Worm (Caenorhabditis elegans) whole organism, L1 larva: ENCODE results near the gene Y38H6A.3.
A peak's percentile ranks its signal among the peaks of the same experiment; 100 is the strongest.

Source experiments
- aha-1 ChIP-seq: fragments of 150-350 bp; optimal IDR thresholded peaks from 2 replicates; lab custom pipeline; 2014; ENCODE audit warnings: missing biosample characterization, missing genetic modification characterization
- aly-2 ChIP-seq: fragments of 150-350 bp; optimal IDR thresholded peaks from 2 replicates; lab custom pipeline; 2014; ENCODE audit warnings: missing biosample characterization, missing genetic modification characterization
- ama-1 ChIP-seq: fragments of 150-350 bp; optimal IDR thresholded peaks from 2 replicates; lab custom pipeline; 2014
- blmp-1 ChIP-seq: fragments of 150-350 bp; optimal IDR thresholded peaks from 2 replicates; lab custom pipeline; 2014; ENCODE audit warnings: missing biosample characterization, missing genetic modification characterization
- ceh-8 ChIP-seq: fragments of 200-800 bp; sonication (Bioruptor generic); optimal IDR thresholded peaks from 2 replicates; lab custom pipeline; 2018; ENCODE audit warnings: mild to moderate bottlenecking, missing genetic modification characterization, moderate library complexity, missing compliant biosample characterization
- ceh-82 ChIP-seq, 3 experiments: fragments of 150-350 bp in 1 of 3; sonication (generic microtip) in 2 of 3; optimal IDR thresholded peaks; 2 replicates each; lab custom pipeline; 2014 to 2017; ENCODE audit warnings: missing biosample characterization in 3 of 3, missing genetic modification characterization in 3 of 3
- ceh-90 ChIP-seq: sonication (generic microtip); optimal IDR thresholded peaks from 2 replicates; lab custom pipeline; 2016; ENCODE audit warnings: missing genetic modification characterization, missing compliant biosample characterization
- dpl-1 ChIP-seq, 3 experiments: fragments of 150-350 bp in 2 of 3; sonication (generic microtip) in 1 of 3; optimal IDR thresholded peaks; 2 replicates each; lab custom pipeline; 2014 to 2017; ENCODE audit warnings: missing biosample characterization in 3 of 3, missing genetic modification characterization in 3 of 3, missing genetic modification reagents in 3 of 3
- dsc-1 ChIP-seq: sonication (generic microtip); optimal IDR thresholded peaks from 2 replicates; lab custom pipeline; 2016; ENCODE audit warnings: mild to moderate bottlenecking, missing genetic modification characterization, missing compliant biosample characterization
- efl-1 ChIP-seq, 4 experiments: fragments of 150-350 bp; optimal IDR thresholded peaks in 3 of 4; peaks in 1 of 4; 1 replicate in 1 of 4; 2 replicates in 3 of 4; lab custom pipeline; 2014; ENCODE audit warnings: missing biosample characterization in 2 of 4, missing genetic modification characterization in 2 of 4, missing genetic modification reagents in 2 of 4
- egl-13 ChIP-seq: sonication (generic microtip); optimal IDR thresholded peaks from 2 replicates; lab custom pipeline; 2016; ENCODE audit warnings: missing genotype, missing genetic modification reagents, missing genetic modification characterization, missing compliant biosample characterization
- egl-27 ChIP-seq, 2 experiments: fragments of 150-350 bp in 1 of 2; sonication (generic microtip); optimal IDR thresholded peaks; 3 replicates each; lab custom pipeline; 2017 to 2018; ENCODE audit warnings: missing biosample characterization in 2 of 2, missing genetic modification characterization in 2 of 2, missing genetic modification reagents in 2 of 2
- elt-3 ChIP-seq, 6 experiments: fragments of 150-350 bp in 1 of 6; sonication (generic microtip); optimal IDR thresholded peaks; 2 replicates each; lab custom pipeline; 2017 to 2018; ENCODE audit warnings: missing biosample characterization in 6 of 6, missing genetic modification characterization in 6 of 6, inconsistent platforms in 1 of 6
- ets-5 ChIP-seq: fragments of 200-800 bp; sonication (Bioruptor generic); IDR thresholded peaks from 2 replicates; pipeline ENCODE4 v1.3.6; 2022; ENCODE audit warnings: missing genetic modification characterization, missing compliant biosample characterization
- fkh-10 ChIP-seq: sonication (generic microtip); optimal IDR thresholded peaks from 2 replicates; lab custom pipeline; 2017; ENCODE audit warnings: missing biosample characterization, missing genetic modification reagents, missing genetic modification characterization
- fkh-4 ChIP-seq: sonication (generic microtip); optimal IDR thresholded peaks from 2 replicates; lab custom pipeline; 2016; ENCODE audit warnings: missing compliant biosample characterization, missing genetic modification characterization, borderline replicate concordance
- fkh-8 ChIP-seq: sonication (generic microtip); optimal IDR thresholded peaks from 2 replicates; lab custom pipeline; 2016; ENCODE audit warnings: mild to moderate bottlenecking, missing genetic modification characterization, missing compliant biosample characterization
- grh-1 ChIP-seq: fragments of 200-800 bp; sonication (Bioruptor generic); IDR thresholded peaks from 2 replicates; pipeline ENCODE4 v1.3.6; 2022; ENCODE audit warnings: missing genetic modification reagents, missing genetic modification characterization, missing compliant biosample characterization
- hlh-17 ChIP-seq: fragments of 200-800 bp; sonication (Bioruptor generic); optimal IDR thresholded peaks from 2 replicates; lab custom pipeline; 2018; ENCODE audit warnings: missing genetic modification characterization, mild to moderate bottlenecking, missing compliant biosample characterization, moderate library complexity, borderline replicate concordance
- isw-1 ChIP-seq: fragments of 200-800 bp; sonication (Bioruptor generic); IDR thresholded peaks from 2 replicates; pipeline ENCODE4 v1.3.6; 2022; ENCODE audit warnings: missing genetic modification characterization, missing compliant biosample characterization
- jun-1 ChIP-seq: fragments of 150-350 bp; optimal IDR thresholded peaks from 2 replicates; lab custom pipeline; 2014; ENCODE audit warnings: missing biosample characterization, missing genetic modification reagents, missing genetic modification characterization
- lin-13 ChIP-seq: fragments of 150-350 bp; optimal IDR thresholded peaks from 2 replicates; lab custom pipeline; 2014; ENCODE audit warnings: missing biosample characterization, missing genetic modification reagents, missing genetic modification characterization
- lin-35 ChIP-seq, 2 experiments: fragments of 150-350 bp; optimal IDR thresholded peaks; 2 replicates each; lab custom pipeline; 2014; ENCODE audit warnings: missing biosample characterization in 2 of 2, missing genetic modification characterization in 2 of 2, missing genetic modification reagents in 2 of 2
- lir-3 ChIP-seq: sonication (generic microtip); optimal IDR thresholded peaks from 2 replicates; lab custom pipeline; 2016; ENCODE audit warnings: mild to moderate bottlenecking, missing genetic modification characterization, moderate library complexity, missing compliant biosample characterization; ENCODE audit not compliant: poor library complexity
- lsy-2 ChIP-seq, 2 experiments: fragments of 150-350 bp; optimal IDR thresholded peaks; 2 replicates each; lab custom pipeline; 2014; ENCODE audit warnings: missing biosample characterization in 2 of 2, missing genetic modification characterization in 2 of 2
- mab-9 ChIP-seq: fragments of 200-800 bp; sonication (Bioruptor generic); IDR thresholded peaks from 2 replicates; pipeline ENCODE4 v1.3.6; 2022; ENCODE audit warnings: missing genetic modification reagents, missing genetic modification characterization, missing compliant biosample characterization
- mdl-1 ChIP-seq, 2 experiments: fragments of 150-350 bp; optimal IDR thresholded peaks; 2 replicates each; lab custom pipeline; 2014 to 2017; ENCODE audit warnings: missing biosample characterization in 2 of 2, missing genetic modification characterization in 2 of 2, inconsistent platforms in 1 of 2
- mep-1 ChIP-seq: fragments of 150-350 bp; optimal IDR thresholded peaks from 2 replicates; lab custom pipeline; 2014; ENCODE audit warnings: missing biosample characterization, missing genetic modification characterization
- nhr-11 ChIP-seq: fragments of 150-350 bp; optimal IDR thresholded peaks from 2 replicates; lab custom pipeline; 2014; ENCODE audit warnings: missing biosample characterization, missing genetic modification characterization
- nhr-19 ChIP-seq: fragments of 200-800 bp; sonication (Bioruptor generic); conservative IDR thresholded peaks from 2 replicates; pipeline ENCODE4 v1.3.6; 2022; ENCODE audit warnings: missing genetic modification characterization, missing compliant biosample characterization
- nhr-20 ChIP-seq: sonication (generic microtip); optimal IDR thresholded peaks from 2 replicates; lab custom pipeline; 2016; ENCODE audit warnings: mild to moderate bottlenecking, missing genetic modification characterization, missing compliant biosample characterization
- nhr-237 ChIP-seq: fragments of 150-350 bp; optimal IDR thresholded peaks from 2 replicates; lab custom pipeline; 2014; ENCODE audit warnings: missing biosample characterization, missing genetic modification characterization
- nhr-76 ChIP-seq: sonication (generic microtip); optimal IDR thresholded peaks from 2 replicates; lab custom pipeline; 2017; ENCODE audit warnings: missing biosample characterization, missing genetic modification characterization
- nhr-77 ChIP-seq: fragments of 150-350 bp; optimal IDR thresholded peaks from 2 replicates; lab custom pipeline; 2014; ENCODE audit warnings: missing biosample characterization, missing genetic modification characterization
- nhr-85 ChIP-seq: sonication (generic microtip); peaks from one replicate; lab custom pipeline; 2016; ENCODE audit warnings: missing genetic modification characterization, inconsistent platforms, missing compliant biosample characterization
- nhr-90 ChIP-seq: sonication (generic microtip); optimal IDR thresholded peaks from 2 replicates; lab custom pipeline; 2016; ENCODE audit warnings: mild to moderate bottlenecking, missing genetic modification characterization, missing compliant biosample characterization; ENCODE audit not compliant: poor library complexity
- pag-3 ChIP-seq: sonication (generic microtip); optimal IDR thresholded peaks from 2 replicates; lab custom pipeline; 2017; ENCODE audit warnings: missing genetic modification characterization, mild to moderate bottlenecking, missing compliant biosample characterization, antibody characterized with exemption, borderline replicate concordance; ENCODE audit not compliant: insufficient read depth
- pax-3 ChIP-seq: fragments of 200-800 bp; sonication (Bioruptor generic); optimal IDR thresholded peaks from 2 replicates; lab custom pipeline; 2018; ENCODE audit warnings: mild to moderate bottlenecking, missing genetic modification characterization, moderate library complexity, missing compliant biosample characterization
- pqm-1 ChIP-seq: sonication (generic microtip); optimal IDR thresholded peaks from 3 replicates; lab custom pipeline; 2017; ENCODE audit warnings: missing biosample characterization, missing genetic modification characterization
- snpc-4 ChIP-seq: fragments of 150-350 bp; optimal IDR thresholded peaks from 2 replicates; lab custom pipeline; 2014; ENCODE audit warnings: missing biosample characterization, missing genetic modification characterization
- sox-4 ChIP-seq: sonication (generic microtip); optimal IDR thresholded peaks from 2 replicates; lab custom pipeline; 2016; ENCODE audit warnings: missing genetic modification characterization, missing compliant biosample characterization
- sptf-1 ChIP-seq: fragments of 150-350 bp; optimal IDR thresholded peaks from 2 replicates; lab custom pipeline; 2014; ENCODE audit warnings: missing biosample characterization, missing genetic modification characterization
- sup-37 ChIP-seq: fragments of 200-800 bp; sonication (Bioruptor generic); optimal IDR thresholded peaks from 2 replicates; lab custom pipeline; 2018; ENCODE audit warnings: mild to moderate bottlenecking, missing genetic modification characterization, missing compliant biosample characterization
- tlp-1 ChIP-seq: fragments of 150-350 bp; optimal IDR thresholded peaks from 2 replicates; lab custom pipeline; 2014; ENCODE audit warnings: missing biosample characterization, missing genetic modification characterization
- unc-30 ChIP-seq: sonication (generic microtip); optimal IDR thresholded peaks from 2 replicates; lab custom pipeline; 2017; ENCODE audit warnings: missing biosample characterization, missing genetic modification characterization
- unc-62 ChIP-seq: fragments of 150-350 bp; optimal IDR thresholded peaks from 2 replicates; lab custom pipeline; 2014; ENCODE audit warnings: missing biosample characterization, missing genetic modification reagents, missing genetic modification characterization
- xbp-1 ChIP-seq: sonication (generic microtip); optimal IDR thresholded peaks from 2 replicates; lab custom pipeline; 2016; ENCODE audit warnings: missing genetic modification characterization, missing compliant biosample characterization
- zag-1 ChIP-seq: fragments of 150-350 bp; optimal IDR thresholded peaks from 2 replicates; lab custom pipeline; 2014; ENCODE audit warnings: missing biosample characterization, missing genetic modification characterization
- zip-4 ChIP-seq: fragments of 200-800 bp; sonication (Bioruptor generic); optimal IDR thresholded peaks from 2 replicates; lab custom pipeline; 2018; ENCODE audit warnings: mild to moderate bottlenecking, missing genetic modification characterization, moderate library complexity, missing compliant biosample characterization
- ztf-11 ChIP-seq, 2 experiments: sonication (generic microtip); optimal IDR thresholded peaks; 2 replicates each; lab custom pipeline; 2016 to 2017; ENCODE audit warnings: missing genetic modification characterization in 2 of 2, missing biosample characterization in 1 of 2, missing compliant biosample characterization in 1 of 2
- ztf-4 ChIP-seq: fragments of 150-350 bp; optimal IDR thresholded peaks from 2 replicates; lab custom pipeline; 2014; ENCODE audit warnings: missing biosample characterization, missing genetic modification characterization

The Y38H6A.3 gene

ce11 chrV:20376070-20376469 lies 31.1 kb downstream of the Y38H6A.3 start:
- no peak for TF ChIP-seq zip-4 (GFP tag; lab: Kevin White, UChicago)
- TF ChIP-seq egl-13 (tag; lab: Kevin White, UChicago): no peak
- no peak for TF ChIP-seq hlh-17 (GFP tag; lab: Kevin White, UChicago)
- TF ChIP-seq fkh-8 (tag; lab: Kevin White, UChicago): no peak

DNA sequence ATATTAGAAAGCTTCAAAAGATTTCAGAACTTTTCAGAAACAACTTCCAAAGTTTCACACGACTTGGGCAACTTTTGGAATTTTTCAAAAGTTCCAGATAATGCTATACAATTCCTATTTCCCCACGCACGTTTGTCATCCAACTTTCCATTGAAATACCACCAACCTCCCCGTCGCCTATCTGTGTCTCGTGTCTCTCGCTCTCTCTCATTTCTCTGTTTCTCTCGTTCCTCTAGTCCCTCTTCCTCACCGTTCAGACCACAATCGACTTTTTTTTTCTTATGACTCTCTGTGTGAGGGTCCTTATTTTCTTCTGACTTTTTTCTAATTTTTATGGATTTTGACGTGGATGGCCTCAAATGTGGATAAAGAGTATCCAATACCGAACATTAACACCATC lies 35.3 kb downstream of the Y38H6A.3 start, which contains the start of gene K02E2.6:
K02E2.6 (plus strand) TSS at position 242 of the 400 bp plus-strand sequence.
- TF ChIP-seq pqm-1 (tag; lab: Kevin White, UChicago) (no peak), lin-35 (GFP tag; optimal IDR thresholded peaks at IDR 0.05; lab: Kevin White, UChicago) (peak in 1 of 2 experiments; percentile 28), tlp-1 (tag; lab: Kevin White, UChicago) (no peak), ama-1 (lab: Kevin White, UChicago) (no peak), nhr-237 (tag; lab: Kevin White, UChicago) (no peak), unc-62 (no peak), pax-3 (no peak), sup-37 (GFP tag; lab: Kevin White, UChicago) (no peak), pag-3 (no peak), egl-27 (tag; optimal IDR thresholded peaks at IDR 0.05; lab: Kevin White, UChicago) (no peak), nhr-76 (tag; lab: Kevin White, UChicago) (no peak), efl-1 (optimal IDR thresholded peaks at IDR 0.05; lab: Kevin White, UChicago) (peak; percentile 7 to 50), efl-1 (GFP tag; optimal IDR thresholded peaks at IDR 0.05 in 1 of 2; lab: Kevin White, UChicago) (peak in 1 of 2 experiments; percentile 92), fkh-4 (tag; lab: Kevin White, UChicago) (no peak), fkh-10 (no peak), ceh-90 (tag; lab: Kevin White, UChicago) (no peak), mep-1 (tag; lab: Kevin White, UChicago) (peak; percentile 36), dpl-1 (GFP tag; optimal IDR thresholded peaks at IDR 0.05; lab: Kevin White, UChicago) (peak in 1 of 3 experiments; percentile 17), ztf-11 (tag; optimal IDR thresholded peaks at IDR 0.05; lab: Kevin White, UChicago) (no peak), aha-1 (no peak), mab-9 (GFP tag; lab: Robert Waterston, UW) (no peak), nhr-11 (tag; lab: Kevin White, UChicago) (no peak), nhr-20 (tag; lab: Kevin White, UChicago) (no peak), egl-13 (tag; lab: Kevin White, UChicago) (no peak), zag-1 (tag; lab: Kevin White, UChicago) (no peak), unc-30 (tag; lab: Kevin White, UChicago) (no peak), snpc-4 (tag; lab: Kevin White, UChicago) (no peak), nhr-19 (GFP tag; lab: Robert Waterston, UW) (no peak), xbp-1 (tag; lab: Kevin White, UChicago) (no peak), aly-2 (tag; lab: Kevin White, UChicago) (no peak), lsy-2 (tag; optimal IDR thresholded peaks at IDR 0.05; lab: Kevin White, UChicago) (no peak), lin-13 (GFP tag; lab: Kevin White, UChicago) (no peak), isw-1 (GFP tag; lab: Robert Waterston, UW) (no peak), blmp-1 (tag; lab: Kevin White, UChicago) (peak; percentile 54), nhr-90 (tag; lab: Kevin White, UChicago) (no peak), lir-3 (tag; lab: Kevin White, UChicago) (no peak), jun-1 (tag; lab: Kevin White, UChicago) (no peak), elt-3 (tag; optimal IDR thresholded peaks at IDR 0.05; lab: Kevin White, UChicago) (no peak), sptf-1 (no peak), ceh-8 (GFP tag; lab: Kevin White, UChicago) (no peak), nhr-77 (no peak), ets-5 (GFP tag; lab: Robert Waterston, UW) (no peak), ztf-4 (tag; lab: Kevin White, UChicago) (no peak), grh-1 (GFP tag; lab: Robert Waterston, UW) (no peak), ceh-82 (tag; optimal IDR thresholded peaks at IDR 0.05; lab: Kevin White, UChicago) (peak in 1 of 3 experiments; percentile 22), mdl-1 (tag; optimal IDR thresholded peaks at IDR 0.05; lab: Kevin White, UChicago) (peak in 1 of 2 experiments; percentile 11), dsc-1 (tag; lab: Kevin White, UChicago) (no peak), sox-4 (tag; lab: Kevin White, UChicago) (no peak), nhr-85 (tag; lab: Kevin White, UChicago) (peak; percentile 5)
